Worm (Caenorhabditis elegans) whole organism, L4/young adult: ENCODE measurements around the gene F59B10.2.

Experiments used
- W03F9.2 ChIP-seq: fragments of 150-350 bp; optimal IDR thresholded peaks from 2 replicates; lab custom pipeline; 2014; ENCODE audit warnings: missing biosample characterization, missing genetic modification characterization
- him-1 ChIP-seq: sonication (generic microtip); optimal IDR thresholded peaks from 2 replicates; lab custom pipeline; 2016; ENCODE audit warnings: missing genotype, missing genetic modification reagents, missing genetic modification characterization, missing compliant biosample characterization

ce11 chrII:10519017-10519416 lies 9.4 kb upstream of the F59B10.2 start, which contains the start of gene F59B10.4:
- TF ChIP-seq W03F9.2 (tag; lab: Kevin White, UChicago) (no peak), him-1 (no peak)
